Fruit fly (Drosophila melanogaster) whole organism, embryonic: ENCODE data around the gene pav.

Source experiments
- Asciz ChIP-seq: fragments of 200-800 bp; sonication (Bioruptor generic); optimal IDR thresholded peaks from 2 replicates; lab custom pipeline; 2017; ENCODE audit warnings: missing biosample characterization, mild to moderate bottlenecking, missing genetic modification characterization, missing genetic modification reagents
- CG10267 ChIP-seq: fragments of 200-800 bp; sonication (Bioruptor generic); optimal IDR thresholded peaks from 2 replicates; lab custom pipeline; 2018; ENCODE audit warnings: missing biosample characterization, mild to moderate bottlenecking, missing genetic modification characterization, moderate library complexity
- CG10274 ChIP-seq: fragments of 200-800 bp; sonication (Bioruptor generic); optimal IDR thresholded peaks from 3 replicates; lab custom pipeline; 2017; ENCODE audit warnings: missing biosample characterization, mild to moderate bottlenecking, missing genetic modification characterization
- CG11085 ChIP-seq: fragments of 200-800 bp; sonication (Bioruptor generic); IDR thresholded peaks from 2 replicates; pipeline ENCODE4 v1.3.6; 2022; ENCODE audit warnings: missing biosample characterization, missing genetic modification characterization
- CG12236 ChIP-seq: fragments of 200-800 bp; sonication (Bioruptor generic); optimal IDR thresholded peaks from 2 replicates; lab custom pipeline; 2016; ENCODE audit warnings: missing biosample characterization, missing genetic modification characterization
- CG1233 ChIP-seq: fragments of 200-800 bp; sonication (Bioruptor generic); optimal IDR thresholded peaks from 4 replicates; lab custom pipeline; 2018; ENCODE audit warnings: missing biosample characterization, mild to moderate bottlenecking, missing genetic modification characterization
- CG14014 ChIP-seq: fragments of 200-800 bp; sonication (Bioruptor generic); IDR thresholded peaks from 2 replicates; pipeline ENCODE4 v1.3.6; 2022; ENCODE audit warnings: missing biosample characterization, missing genetic modification characterization
- CG15696 ChIP-seq: fragments of 200-800 bp; sonication (Bioruptor generic); optimal IDR thresholded peaks from 2 replicates; lab custom pipeline; 2019; ENCODE audit warnings: missing biosample characterization, mild to moderate bottlenecking, missing genetic modification characterization, moderate library complexity
- CG16815 ChIP-seq: fragments of 200-800 bp; sonication (Bioruptor generic); optimal IDR thresholded peaks from 3 replicates; lab custom pipeline; 2017; ENCODE audit warnings: missing biosample characterization, mild to moderate bottlenecking, missing genetic modification characterization
- CG17328 ChIP-seq: fragments of 200-800 bp; sonication (Bioruptor generic); IDR thresholded peaks from 2 replicates; pipeline ENCODE4 v1.3.6; 2022; ENCODE audit warnings: missing biosample characterization, missing genetic modification characterization
- CG17361 ChIP-seq: fragments of 200-800 bp; sonication (Bioruptor generic); IDR thresholded peaks from 3 replicates; pipeline ENCODE4 v1.3.6; 2022; ENCODE audit warnings: missing biosample characterization, missing genetic modification characterization
- CG17829 ChIP-seq: fragments of 200-800 bp; optimal IDR thresholded peaks from 2 replicates; lab custom pipeline; 2019; ENCODE audit warnings: missing biosample characterization, mild to moderate bottlenecking, missing genetic modification characterization, moderate library complexity
- CG3838 ChIP-seq: fragments of 200-800 bp; sonication (Bioruptor generic); optimal IDR thresholded peaks from 3 replicates; lab custom pipeline; 2016; ENCODE audit warnings: missing biosample characterization, missing genetic modification characterization
- CG3995 ChIP-seq: fragments of 200-800 bp; sonication (Bioruptor generic); optimal IDR thresholded peaks from 3 replicates; lab custom pipeline; 2016; ENCODE audit warnings: missing biosample characterization, missing genetic modification characterization
- CG4730 ChIP-seq: fragments of 200-800 bp; sonication (Bioruptor generic); IDR thresholded peaks from 2 replicates; pipeline ENCODE4 v1.3.6; 2022; ENCODE audit warnings: missing biosample characterization, missing genetic modification characterization
- CG8281 ChIP-seq: fragments of 200-800 bp; sonication (Bioruptor generic); optimal IDR thresholded peaks from 2 replicates; lab custom pipeline; 2018; ENCODE audit warnings: missing biosample characterization, mild to moderate bottlenecking, missing genetic modification characterization, moderate library complexity
- CG8478 ChIP-seq: fragments of >200 bp; optimal IDR thresholded peaks from 2 replicates; lab custom pipeline; 2018
- Chrac-16 ChIP-seq: fragments of 200-800 bp; sonication (Bioruptor generic); optimal IDR thresholded peaks from 3 replicates; lab custom pipeline; 2016; ENCODE audit warnings: missing biosample characterization, missing genetic modification characterization
- CoRest ChIP-seq: fragments of 200-800 bp; sonication (Bioruptor generic); optimal IDR thresholded peaks from 3 replicates; lab custom pipeline; 2018; ENCODE audit warnings: missing biosample characterization, mild to moderate bottlenecking, missing genetic modification characterization, moderate library complexity
- Dfd ChIP-seq, 2 experiments: fragments of >200 bp; optimal IDR thresholded peaks; 2 replicates each; lab custom pipeline; 2017; ENCODE audit warnings: missing biosample characterization in 2 of 2, missing genetic modification characterization in 2 of 2
- E2f2 ChIP-seq: fragments of 200-800 bp; sonication (Bioruptor generic); IDR thresholded peaks from 2 replicates; pipeline ENCODE4 v1.3.6; 2022; ENCODE audit warnings: missing biosample characterization, missing genetic modification characterization
- Fer3 ChIP-seq: fragments of 200-800 bp; sonication (Bioruptor generic); optimal IDR thresholded peaks from 2 replicates; lab custom pipeline; 2018; ENCODE audit warnings: missing biosample characterization, mild to moderate bottlenecking, missing genetic modification characterization, moderate library complexity
- H2.0 ChIP-seq: fragments of 200-800 bp; sonication (Bioruptor generic); IDR thresholded peaks from 2 replicates; pipeline ENCODE4 v1.3.6; 2022; ENCODE audit warnings: missing biosample characterization, missing genetic modification characterization
- HLH4C ChIP-seq: fragments of 200-800 bp; sonication (Bioruptor generic); IDR thresholded peaks from 3 replicates; pipeline ENCODE4 v1.3.6; 2022; ENCODE audit warnings: missing biosample characterization, missing genetic modification characterization; ENCODE audit not compliant: partially characterized antibody
- HLHmδ ChIP-seq: fragments of 200-800 bp; sonication (Bioruptor generic); optimal IDR thresholded peaks from 2 replicates; lab custom pipeline; 2018; ENCODE audit warnings: missing biosample characterization, mild to moderate bottlenecking, missing genetic modification characterization, moderate library complexity
- Hmr ChIP-seq: fragments of 200-800 bp; sonication (Bioruptor generic); optimal IDR thresholded peaks from 3 replicates; lab custom pipeline; 2017; ENCODE audit warnings: mild to moderate bottlenecking, missing biosample characterization, missing genetic modification reagents, missing genetic modification characterization
- Mrtf ChIP-seq: fragments of 200-800 bp; sonication (Bioruptor generic); IDR thresholded peaks from 3 replicates; pipeline ENCODE4 v1.3.6; 2022; ENCODE audit warnings: missing biosample characterization, missing genetic modification characterization
- Oaz ChIP-seq: fragments of 200-800 bp; sonication (Bioruptor generic); IDR thresholded peaks from 2 replicates; pipeline ENCODE4 v1.3.6; 2022; ENCODE audit warnings: missing biosample characterization, missing genetic modification characterization
- Optix ChIP-seq: fragments of 200-800 bp; sonication (Bioruptor generic); IDR thresholded peaks from 3 replicates; pipeline ENCODE4 v1.3.6; 2022; ENCODE audit warnings: missing biosample characterization, missing genetic modification characterization
- Sox102F ChIP-seq: fragments of 200-800 bp; sonication (Bioruptor generic); optimal IDR thresholded peaks from 2 replicates; lab custom pipeline; 2018; ENCODE audit warnings: missing biosample characterization, mild to moderate bottlenecking, missing genetic modification characterization, moderate library complexity
- Stat92E ChIP-seq, 3 experiments: fragments of >200 bp in 2 of 3; fragments of 200-800 bp in 1 of 3; sonication (Bioruptor generic) in 1 of 3; optimal IDR thresholded peaks; 2 replicates each; lab custom pipeline; 2017 to 2019; ENCODE audit warnings: missing biosample characterization in 3 of 3, missing genetic modification characterization in 3 of 3, mild to moderate bottlenecking in 1 of 3, moderate library complexity in 1 of 3
- Taf1 ChIP-seq: fragments of 200-800 bp; sonication (Bioruptor generic); IDR thresholded peaks from 2 replicates; pipeline ENCODE4 v1.3.6; 2022; ENCODE audit warnings: missing biosample characterization, missing genetic modification characterization
- cato ChIP-seq: fragments of 200-800 bp; sonication (Bioruptor generic); optimal IDR thresholded peaks from 2 replicates; lab custom pipeline; 2016; ENCODE audit warnings: missing biosample characterization, missing genetic modification characterization, borderline replicate concordance
- cg ChIP-seq: fragments of 200-800 bp; sonication (Bioruptor generic); optimal IDR thresholded peaks from 3 replicates; lab custom pipeline; 2019; ENCODE audit warnings: missing biosample characterization, mild to moderate bottlenecking, missing genetic modification characterization, moderate library complexity
- croc ChIP-seq: fragments of 200-800 bp; sonication (Bioruptor generic); conservative IDR thresholded peaks from 3 replicates; pipeline ENCODE4 v1.3.6; 2022; ENCODE audit warnings: missing biosample characterization, missing genetic modification characterization
- emc ChIP-seq: fragments of 200-800 bp; sonication (Bioruptor generic); optimal IDR thresholded peaks from 2 replicates; lab custom pipeline; 2016; ENCODE audit warnings: missing biosample characterization, missing genetic modification characterization
- eyg ChIP-seq: fragments of 200-800 bp; sonication (Bioruptor generic); optimal IDR thresholded peaks from 3 replicates; lab custom pipeline; 2016; ENCODE audit warnings: missing biosample characterization, missing genetic modification characterization
- fd3F ChIP-seq: fragments of 200-800 bp; sonication (Bioruptor generic); optimal IDR thresholded peaks from 2 replicates; lab custom pipeline; 2018; ENCODE audit warnings: missing biosample characterization, mild to moderate bottlenecking, missing genetic modification characterization, moderate library complexity
- gce ChIP-seq: fragments of 200-800 bp; sonication (Bioruptor generic); IDR thresholded peaks from 3 replicates; pipeline ENCODE4 v1.3.6; 2022; ENCODE audit warnings: missing biosample characterization, missing genetic modification characterization
- grau ChIP-seq: fragments of 200-800 bp; optimal IDR thresholded peaks from 3 replicates; lab custom pipeline; 2019; ENCODE audit warnings: missing biosample characterization, mild to moderate bottlenecking, missing genetic modification characterization, moderate library complexity
- hbn ChIP-seq: fragments of 200-800 bp; sonication (Bioruptor generic); IDR thresholded peaks from 2 replicates; pipeline ENCODE4 v1.3.6; 2022; ENCODE audit warnings: missing biosample characterization, missing genetic modification characterization; ENCODE audit not compliant: partially characterized antibody
- nom ChIP-seq: fragments of 200-800 bp; sonication (Bioruptor generic); optimal IDR thresholded peaks from 2 replicates; lab custom pipeline; 2017; ENCODE audit warnings: missing biosample characterization, missing genetic modification characterization, mild to moderate bottlenecking, moderate library complexity, missing genetic modification reagents
- org-1 ChIP-seq: fragments of 200-800 bp; sonication (Bioruptor generic); optimal IDR thresholded peaks from 2 replicates; lab custom pipeline; 2017; ENCODE audit warnings: missing biosample characterization, missing genetic modification characterization
- pum ChIP-seq: fragments of 200-800 bp; sonication (Bioruptor generic); optimal IDR thresholded peaks from 2 replicates; lab custom pipeline; 2016; ENCODE audit warnings: missing biosample characterization, missing genetic modification characterization
- sens ChIP-seq: fragments of 200-800 bp; sonication (Bioruptor generic); peaks from one replicate; lab custom pipeline; 2016; ENCODE audit warnings: missing biosample characterization, missing genetic modification characterization
- sob ChIP-seq: fragments of 200-800 bp; sonication (Bioruptor generic); IDR thresholded peaks from 2 replicates; pipeline ENCODE4 v1.3.6; 2022; ENCODE audit warnings: missing biosample characterization, missing genetic modification characterization
- sug ChIP-seq: fragments of 200-800 bp; optimal IDR thresholded peaks from 2 replicates; lab custom pipeline; 2019; ENCODE audit warnings: missing biosample characterization, mild to moderate bottlenecking, missing genetic modification characterization, moderate library complexity
- tx ChIP-seq: fragments of 200-800 bp; sonication (Bioruptor generic); optimal IDR thresholded peaks from 2 replicates; lab custom pipeline; 2016; ENCODE audit warnings: missing biosample characterization, missing genetic modification characterization

The pav gene

dm6 chr3L:4239442-4240322 is 2.9 kb upstream of the pav start, which contains the start of gene Sqor (continued):
- TF ChIP-seq CG8478 (lab: Kevin White, UChicago) (no peak), croc (GFP tag; lab: Robert Waterston, UW) (0 out of 3 replicates have a peak, but pooled peaks have one; percentile 13), eyg (GFP tag; lab: Kevin White, UChicago) (peak; percentile 87), Hmr (GFP tag; lab: Kevin White, UChicago) (peak; percentile 89), cg (peak; percentile 20), CG15696 (tag; lab: Kevin White, UChicago) (peak; percentile 31), Asciz (GFP tag; lab: Kevin White, UChicago) (peak; percentile 82), CG12236 (GFP tag; lab: Kevin White, UChicago) (peak; percentile 27), sob (GFP tag; lab: Robert Waterston, UW) (peak; percentile 78), Optix (GFP tag; lab: Robert Waterston, UW) (peak; percentile 83), grau (tag; lab: Kevin White, UChicago) (peak; percentile 99), HLH4C (GFP tag; lab: Robert Waterston, UW) (peak; percentile 16; the same call in 1 of the 3 replicates), Stat92E (GFP tag; optimal IDR thresholded peaks at IDR 0.05; lab: Kevin White, UChicago) (peak in 1 of 3 experiments; percentile 75), CG17328 (GFP tag; lab: Robert Waterston, UW) (peak; percentile 63), CG14014 (GFP tag; lab: Robert Waterston, UW) (peak; percentile 80), CG16815 (peak; percentile 77), CG3838 (GFP tag; lab: Kevin White, UChicago) (peak; percentile 52), gce (peak; percentile 55; the same call in 1 of the 3 replicates), CG8281 (peak; percentile 78), CG3995 (GFP tag; lab: Kevin White, UChicago) (peak; percentile 63), org-1 (GFP tag; lab: Kevin White, UChicago) (peak; percentile 85), Chrac-16 (GFP tag; lab: Kevin White, UChicago) (peak; percentile 68), Dfd (GFP tag; optimal IDR thresholded peaks at IDR 0.05; lab: Kevin White, UChicago) (no peak), nom (GFP tag; lab: Kevin White, UChicago) (peak; percentile 91), Fer3 (tag; lab: Kevin White, UChicago) (peak; percentile 87), HLHmδ (GFP tag; lab: Kevin White, UChicago) (no peak), CoRest (tag; lab: Kevin White, UChicago) (peak; percentile 91), fd3F (GFP tag; lab: Kevin White, UChicago) (peak; percentile 86), Mrtf (GFP tag; lab: Robert Waterston, UW) (peak; percentile 74), CG10274 (peak; percentile 77), hbn (no peak), CG17361 (GFP tag; lab: Robert Waterston, UW) (peak; percentile 95), CG4730 (GFP tag; lab: Robert Waterston, UW) (peak; percentile 76), sug (tag; lab: Kevin White, UChicago) (peak; percentile 88), cato (peak; percentile 75), Sox102F (GFP tag; lab: Kevin White, UChicago) (peak; percentile 89), CG1233 (GFP tag; lab: Kevin White, UChicago) (peak; percentile 83), pum (GFP tag; lab: Kevin White, UChicago) (peak; percentile 84), CG11085 (GFP tag; lab: Robert Waterston, UW) (no peak; the same call in 1 of the 2 replicates), H2.0 (GFP tag; lab: Robert Waterston, UW) (peak; percentile 66; the same call in 1 of the 2 replicates), emc (GFP tag; lab: Kevin White, UChicago) (peak; percentile 71), Taf1 (GFP tag; lab: Robert Waterston, UW) (0 out of 2 replicates have a peak, but pooled peaks have one; percentile 35), Oaz (GFP tag; lab: Robert Waterston, UW) (peak; percentile 72), CG17829 (tag; lab: Kevin White, UChicago) (peak; percentile 78), tx (peak; percentile 67), sens (peak; percentile 94), E2f2 (GFP tag; lab: Robert Waterston, UW) (peak; percentile 59), CG10267 (tag; lab: Kevin White, UChicago) (peak; percentile 56)
